Worm (Caenorhabditis elegans): ENCODE results near the gene clec-38.

DNA sequence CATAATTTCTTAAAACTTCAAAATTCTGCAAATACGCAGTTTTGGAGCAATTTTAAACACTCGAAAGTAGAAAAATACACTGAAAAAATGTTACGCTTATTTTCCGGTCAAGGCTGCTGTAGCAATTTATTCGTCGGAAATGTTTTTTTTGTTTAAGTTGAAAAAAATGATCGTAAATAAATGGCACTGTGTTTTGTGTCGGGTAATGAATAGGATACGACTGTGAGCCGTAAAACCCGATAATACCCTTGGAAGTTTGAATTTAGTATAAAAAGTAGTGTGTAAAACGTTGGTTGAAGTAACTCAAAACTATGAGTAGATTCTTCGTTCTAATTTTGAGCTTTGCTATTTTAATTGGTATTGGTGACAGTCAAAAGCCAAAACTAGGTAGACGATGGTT is 8.5 kb downstream of the clec-38 start, which contains the start of gene T25E12.14:
- no peak for TF ChIP-seq aptf-2 (GFP tag; conservative IDR thresholded peaks at IDR 0.05)
- TF ChIP-seq ceh-100 (GFP tag; IDR thresholded peaks at IDR 0.05): no peak
- TF ChIP-seq nfya-1 (tag; optimal IDR thresholded peaks at IDR 0.05; ENCODE audit: borderline replicate concordance, insufficient read depth): no peak
- no peak for TF ChIP-seq Y56A3A.18 (GFP tag; IDR thresholded peaks at IDR 0.05)
- no peak for TF ChIP-seq dpl-1 (GFP tag; optimal IDR thresholded peaks at IDR 0.05)
- TF ChIP-seq F49E8.2 (tag; optimal IDR thresholded peaks at IDR 0.05; ENCODE audit: insufficient read depth): no peak
- no peak for TF ChIP-seq nhr-120 (GFP tag; IDR thresholded peaks at IDR 0.05)
- TF ChIP-seq pha-4 (tag; optimal IDR thresholded peaks at IDR 0.05): no peak
- TF ChIP-seq attf-6 (GFP tag; IDR thresholded peaks at IDR 0.05): no peak
- TF ChIP-seq K12H6.12 (tag; optimal IDR thresholded peaks at IDR 0.05): no peak
- TF ChIP-seq unc-130 (GFP tag; optimal IDR thresholded peaks at IDR 0.05): no peak
- no peak for TF ChIP-seq madf-6 (GFP tag; IDR thresholded peaks at IDR 0.05)
